Fruit fly (Drosophila melanogaster): ENCODE results near the gene pb.

DNA sequence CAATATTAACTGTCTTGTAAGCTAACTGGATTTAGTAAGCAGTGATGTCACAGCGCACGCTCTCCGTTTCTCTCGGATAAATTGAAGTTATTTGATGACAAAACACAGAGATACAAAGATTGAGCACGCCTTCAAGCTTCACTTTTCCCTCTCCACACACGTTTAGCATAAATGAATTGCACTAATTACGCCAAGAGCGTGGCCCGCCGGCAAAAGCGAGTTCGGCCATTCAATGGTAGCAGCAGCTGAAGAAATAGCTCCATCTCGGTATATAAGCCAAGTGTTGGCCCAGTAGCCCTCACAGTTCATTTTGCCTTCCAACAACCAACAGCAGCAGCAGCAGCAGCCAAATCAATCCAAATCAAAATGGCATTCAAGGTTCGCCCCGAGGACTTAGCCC, 49.4 kb downstream of the pb start, which contains the start of gene Ccp84Ad:
- no peak for TF ChIP-seq CG8478 (optimal IDR thresholded peaks at IDR 0.05)
- no peak for TF ChIP-seq pan (optimal IDR thresholded peaks at IDR 0.05)

Data from whole organism.